Worm (Caenorhabditis elegans) whole organism, L2 larva: ENCODE results near the gene F47B8.14.

ENCODE experiments used
- C34F6.9 ChIP-seq: fragments of 150-350 bp; optimal IDR thresholded peaks from 2 replicates; lab custom pipeline; 2014; ENCODE audit warnings: missing biosample characterization, missing genetic modification characterization
- F13H6.1 ChIP-seq: sonication (generic microtip); optimal IDR thresholded peaks from 2 replicates; lab custom pipeline; 2016; ENCODE audit warnings: missing genetic modification characterization, missing compliant biosample characterization
- R02D3.7 ChIP-seq: fragments of 150-350 bp; optimal IDR thresholded peaks from 2 replicates; lab custom pipeline; 2014; ENCODE audit warnings: missing biosample characterization, missing genetic modification characterization
- Y55F3AM.14 ChIP-seq: fragments of 200-800 bp; sonication (Bioruptor generic); optimal IDR thresholded peaks from 2 replicates; lab custom pipeline; 2018; ENCODE audit warnings: mild to moderate bottlenecking, missing genetic modification characterization, missing compliant biosample characterization
- ZK546.5 ChIP-seq: sonication (generic microtip); optimal IDR thresholded peaks from 2 replicates; lab custom pipeline; 2017; ENCODE audit warnings: missing biosample characterization, missing genetic modification characterization
- alr-1 ChIP-seq: fragments of 150-350 bp; optimal IDR thresholded peaks from 2 replicates; lab custom pipeline; 2014; ENCODE audit warnings: missing biosample characterization, missing genetic modification characterization
- ama-1 ChIP-seq: fragments of 150-350 bp; optimal IDR thresholded peaks from 2 replicates; lab custom pipeline; 2018; ENCODE audit warnings: inconsistent platforms
- blmp-1 ChIP-seq: sonication (generic microtip); optimal IDR thresholded peaks from 2 replicates; lab custom pipeline; 2017; ENCODE audit warnings: missing genetic modification characterization, mild to moderate bottlenecking, missing compliant biosample characterization, antibody characterized with exemption, moderate library complexity; ENCODE audit not compliant: insufficient read depth
- ceh-16 ChIP-seq: fragments of 150-350 bp; optimal IDR thresholded peaks from 2 replicates; lab custom pipeline; 2014; ENCODE audit warnings: missing biosample characterization, missing genetic modification characterization
- ceh-82 ChIP-seq: fragments of 150-350 bp; optimal IDR thresholded peaks from 2 replicates; lab custom pipeline; 2014; ENCODE audit warnings: missing biosample characterization, missing genetic modification characterization
- crh-2 ChIP-seq: sonication (generic microtip); optimal IDR thresholded peaks from 2 replicates; lab custom pipeline; 2017; ENCODE audit warnings: missing biosample characterization, missing genetic modification characterization
- dmd-4 ChIP-seq: sonication (generic microtip); optimal IDR thresholded peaks from 2 replicates; lab custom pipeline; 2017; ENCODE audit warnings: missing biosample characterization, missing genetic modification characterization
- egl-27 ChIP-seq: sonication (generic microtip); optimal IDR thresholded peaks from 3 replicates; lab custom pipeline; 2017; ENCODE audit warnings: missing biosample characterization, missing genetic modification reagents, missing genetic modification characterization
- elt-1 ChIP-seq: fragments of 150-350 bp; optimal IDR thresholded peaks from 2 replicates; lab custom pipeline; 2014; ENCODE audit warnings: missing biosample characterization, missing genetic modification characterization
- elt-3 ChIP-seq: sonication (generic microtip); optimal IDR thresholded peaks from 2 replicates; lab custom pipeline; 2017; ENCODE audit warnings: missing biosample characterization, missing genetic modification characterization
- fos-1 ChIP-seq: fragments of 150-350 bp; optimal IDR thresholded peaks from 2 replicates; lab custom pipeline; 2014; ENCODE audit warnings: missing biosample characterization, missing genetic modification characterization
- gmeb-1 ChIP-seq: fragments of 150-350 bp; optimal IDR thresholded peaks from 2 replicates; lab custom pipeline; 2014; ENCODE audit warnings: missing biosample characterization, missing genetic modification characterization
- lin-11 ChIP-seq: fragments of 150-350 bp; sonication (generic microtip); optimal IDR thresholded peaks from 2 replicates; lab custom pipeline; 2014; ENCODE audit warnings: missing biosample characterization, missing genetic modification characterization, inconsistent platforms, mixed read lengths
- lin-13 ChIP-seq: fragments of 150-350 bp; optimal IDR thresholded peaks from 2 replicates; lab custom pipeline; 2014; ENCODE audit warnings: missing biosample characterization, missing genetic modification reagents, missing genetic modification characterization
- lin-39 ChIP-seq: fragments of 150-350 bp; optimal IDR thresholded peaks from 2 replicates; lab custom pipeline; 2014; ENCODE audit warnings: missing biosample characterization, missing genetic modification reagents, missing genetic modification characterization
- lsy-2 ChIP-seq, 2 experiments: fragments of 150-350 bp in 1 of 2; sonication (generic microtip) in 1 of 2; optimal IDR thresholded peaks; 2 replicates each; lab custom pipeline; 2014 to 2017; ENCODE audit warnings: missing biosample characterization in 2 of 2, missing genetic modification characterization in 2 of 2
- mab-5 ChIP-seq: fragments of 150-350 bp; optimal IDR thresholded peaks from 2 replicates; lab custom pipeline; 2014; ENCODE audit warnings: missing biosample characterization, missing genetic modification characterization
- mbf-1 ChIP-seq: sonication (generic microtip); optimal IDR thresholded peaks from 2 replicates; lab custom pipeline; 2017; ENCODE audit warnings: missing biosample characterization, missing genetic modification characterization
- mdl-1 ChIP-seq, 2 experiments: fragments of 150-350 bp in 1 of 2; sonication (generic microtip) in 1 of 2; optimal IDR thresholded peaks; 2 replicates each; lab custom pipeline; 2017; ENCODE audit warnings: missing biosample characterization in 2 of 2, missing genetic modification characterization in 2 of 2
- nhr-10 ChIP-seq: sonication (generic microtip); optimal IDR thresholded peaks from 2 replicates; lab custom pipeline; 2017; ENCODE audit warnings: missing biosample characterization, missing genetic modification characterization
- nhr-11 ChIP-seq: fragments of 150-350 bp; optimal IDR thresholded peaks from 2 replicates; lab custom pipeline; 2014; ENCODE audit warnings: missing biosample characterization, missing genetic modification characterization
- nhr-12 ChIP-seq: fragments of 150-350 bp; optimal IDR thresholded peaks from 2 replicates; lab custom pipeline; 2014; ENCODE audit warnings: missing biosample characterization, missing genetic modification characterization
- nhr-129 ChIP-seq: fragments of 150-350 bp; optimal IDR thresholded peaks from 2 replicates; lab custom pipeline; 2014; ENCODE audit warnings: missing biosample characterization, missing genetic modification characterization
- nhr-21 ChIP-seq: fragments of 150-350 bp; optimal IDR thresholded peaks from 2 replicates; lab custom pipeline; 2014; ENCODE audit warnings: missing biosample characterization, missing genetic modification characterization
- nhr-23 ChIP-seq: fragments of 150-350 bp; optimal IDR thresholded peaks from 2 replicates; lab custom pipeline; 2014; ENCODE audit warnings: missing biosample characterization, missing genetic modification reagents, missing genetic modification characterization
- nhr-237 ChIP-seq: fragments of 150-350 bp; optimal IDR thresholded peaks from 2 replicates; lab custom pipeline; 2014; ENCODE audit warnings: missing biosample characterization, missing genetic modification characterization
- nhr-77 ChIP-seq: fragments of 150-350 bp; optimal IDR thresholded peaks from 2 replicates; lab custom pipeline; 2014; ENCODE audit warnings: missing biosample characterization, missing genetic modification characterization
- peb-1 ChIP-seq: fragments of 150-350 bp; optimal IDR thresholded peaks from 2 replicates; lab custom pipeline; 2014; ENCODE audit warnings: missing biosample characterization, missing genetic modification characterization
- sem-4 ChIP-seq: fragments of 150-350 bp; optimal IDR thresholded peaks from 2 replicates; lab custom pipeline; 2014; ENCODE audit warnings: missing biosample characterization, missing genetic modification reagents, missing genetic modification characterization
- skn-1 ChIP-seq: sonication (generic microtip); optimal IDR thresholded peaks from 2 replicates; lab custom pipeline; 2017; ENCODE audit warnings: missing biosample characterization, missing genetic modification characterization
- sma-3 ChIP-seq: sonication (generic microtip); optimal IDR thresholded peaks from 2 replicates; lab custom pipeline; 2016; ENCODE audit warnings: missing genetic modification reagents, missing genetic modification characterization, missing compliant biosample characterization
- sma-9 ChIP-seq, 2 experiments: fragments of 150-350 bp in 1 of 2; sonication (generic microtip) in 1 of 2; optimal IDR thresholded peaks; 2 replicates each; lab custom pipeline; 2014 to 2016; ENCODE audit warnings: missing genetic modification characterization in 2 of 2, mild to moderate bottlenecking in 1 of 2, missing biosample characterization in 1 of 2, missing compliant biosample characterization in 1 of 2, missing genetic modification reagents in 1 of 2, moderate library complexity in 1 of 2
- snpc-4 ChIP-seq: fragments of 150-350 bp; optimal IDR thresholded peaks from 2 replicates; lab custom pipeline; 2014; ENCODE audit warnings: missing biosample characterization, missing genetic modification characterization
- unc-39 ChIP-seq: fragments of 150-350 bp; optimal IDR thresholded peaks from 2 replicates; lab custom pipeline; 2014; ENCODE audit warnings: missing biosample characterization, missing genetic modification characterization
- unc-55 ChIP-seq: fragments of 150-350 bp; sonication (generic microtip); optimal IDR thresholded peaks from 3 replicates; lab custom pipeline; 2014; ENCODE audit warnings: missing biosample characterization, missing genetic modification reagents, missing genetic modification characterization
- unc-62 ChIP-seq: fragments of 150-350 bp; optimal IDR thresholded peaks from 2 replicates; lab custom pipeline; 2014; ENCODE audit warnings: missing biosample characterization, missing genetic modification reagents, missing genetic modification characterization
- zag-1 ChIP-seq: fragments of 150-350 bp; optimal IDR thresholded peaks from 2 replicates; lab custom pipeline; 2014; ENCODE audit warnings: missing biosample characterization, missing genetic modification characterization
- ztf-1 ChIP-seq: fragments of 200-800 bp; sonication (Bioruptor generic); conservative IDR thresholded peaks from 2 replicates; pipeline ENCODE4 v1.3.6; 2022; ENCODE audit warnings: missing genetic modification characterization, missing compliant biosample characterization
- ztf-11 ChIP-seq: sonication (generic microtip); optimal IDR thresholded peaks from 2 replicates; lab custom pipeline; 2017; ENCODE audit warnings: missing biosample characterization, missing genetic modification characterization
- ztf-4 ChIP-seq: fragments of 150-350 bp; optimal IDR thresholded peaks from 2 replicates; lab custom pipeline; 2014; ENCODE audit warnings: missing biosample characterization, missing genetic modification characterization

F47B8.14 gene

DNA sequence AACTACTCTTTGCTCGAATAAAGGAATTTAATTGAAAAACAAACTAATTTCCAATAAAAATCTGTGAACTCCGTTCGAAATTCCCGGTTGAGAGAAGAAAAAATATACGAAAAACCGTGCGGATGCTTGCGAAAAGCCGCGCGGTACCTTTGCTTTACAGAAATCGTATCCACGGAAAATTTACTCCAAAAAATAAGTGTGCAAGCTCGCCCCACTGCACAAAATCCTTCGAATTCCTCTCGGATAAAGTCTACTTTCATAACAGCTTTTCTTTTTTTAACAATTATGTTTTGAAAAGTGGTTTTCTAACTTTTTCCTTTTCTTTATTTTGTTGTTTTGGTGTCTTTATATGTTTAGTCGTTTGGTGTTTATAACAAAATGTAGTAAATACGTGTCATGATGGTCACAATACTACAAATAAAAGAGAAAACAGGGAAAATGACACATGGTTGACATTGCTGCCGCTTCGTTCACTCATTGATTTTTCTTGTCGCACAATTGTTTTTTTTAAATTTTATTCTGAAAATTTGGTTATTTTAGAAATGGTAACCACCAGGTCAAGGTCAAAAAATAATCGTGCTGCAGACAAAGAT lies 27.0 kb downstream of the F47B8.14 start, which contains the start of gene cept-2:
cept-2 (plus strand) TSS at position 533 of the 593 bp plus-strand sequence.
- TF ChIP-seq ztf-11 (no peak), ceh-82 (tag; lab: Kevin White, UChicago) (peak; percentile 75), unc-55 (GFP tag; lab: Kevin White, UChicago) (peak; percentile 100), C34F6.9 (tag; lab: Kevin White, UChicago) (peak; percentile 97), egl-27 (tag; lab: Kevin White, UChicago) (peak; percentile 72), nhr-237 (tag; lab: Kevin White, UChicago) (no peak), nhr-21 (tag; lab: Kevin White, UChicago) (peak; percentile 91), mab-5 (tag; lab: Kevin White, UChicago) (peak; percentile 88), sma-3 (peak; percentile 95), peb-1 (tag; lab: Kevin White, UChicago) (no peak), lsy-2 (tag; optimal IDR thresholded peaks at IDR 0.05; lab: Kevin White, UChicago) (peak; percentile 80 to 96), nhr-11 (tag; lab: Kevin White, UChicago) (no peak), nhr-12 (tag; lab: Kevin White, UChicago) (no peak), lin-11 (tag; lab: Kevin White, UChicago) (peak; percentile 96), sem-4 (tag; lab: Kevin White, UChicago) (peak; percentile 95), F13H6.1 (tag; lab: Kevin White, UChicago) (peak; percentile 93), ztf-1 (GFP tag; lab: Robert Waterston, UW) (no peak), fos-1 (tag; lab: Kevin White, UChicago) (peak; percentile 76), sma-9 (GFP tag; optimal IDR thresholded peaks at IDR 0.05; lab: Kevin White, UChicago) (peak; percentile 94), sma-9 (tag; optimal IDR thresholded peaks at IDR 0.05; lab: Kevin White, UChicago) (no peak), ZK546.5 (peak; percentile 29), elt-1 (tag; lab: Kevin White, UChicago) (no peak), snpc-4 (tag; lab: Kevin White, UChicago) (peak; percentile 87), mdl-1 (tag; optimal IDR thresholded peaks at IDR 0.05; lab: Kevin White, UChicago) (peak in 1 of 2 experiments; percentile 46), gmeb-1 (tag; lab: Kevin White, UChicago) (peak; percentile 88), ama-1 (lab: Kevin White, UChicago) (peak; percentile 53), crh-2 (tag; lab: Kevin White, UChicago) (peak; percentile 94), lin-13 (peak; percentile 94), ztf-4 (tag; lab: Kevin White, UChicago) (peak; percentile 85), elt-3 (tag; lab: Kevin White, UChicago) (no peak), nhr-77 (tag; lab: Kevin White, UChicago) (peak; percentile 66), nhr-10 (no peak), Y55F3AM.14 (GFP tag; lab: Kevin White, UChicago) (peak; percentile 12), blmp-1 (peak; percentile 87), dmd-4 (peak; percentile 43), R02D3.7 (peak; percentile 30), ceh-16 (tag; lab: Kevin White, UChicago) (peak; percentile 64), zag-1 (peak; percentile 56), skn-1 (tag; lab: Kevin White, UChicago) (peak; percentile 86), nhr-129 (tag; lab: Kevin White, UChicago) (peak; percentile 95)

DNA sequence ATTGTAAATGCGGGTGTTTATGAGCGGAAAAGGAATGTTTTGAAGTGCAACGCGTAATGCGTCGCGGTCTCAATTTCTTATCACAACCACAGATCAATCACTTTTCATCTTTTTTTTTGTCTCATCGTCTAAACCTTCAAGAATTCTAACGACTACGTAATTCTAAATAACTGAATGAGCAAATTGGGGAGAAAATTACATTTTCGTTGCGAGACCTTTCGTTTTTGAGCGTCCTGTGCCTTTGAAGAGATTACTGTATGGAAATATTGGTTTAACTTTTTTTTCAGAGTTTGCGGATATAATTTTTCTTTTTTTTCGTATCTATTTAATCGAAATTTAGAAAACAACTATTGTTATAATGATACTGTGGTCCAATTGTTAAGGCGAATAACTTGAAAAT lies 30.2 kb downstream of the F47B8.14 start:
- TF ChIP-seq lin-39 (no peak), lin-13 (peak; percentile 11), Y55F3AM.14 (GFP tag; lab: Kevin White, UChicago) (no peak)

DNA sequence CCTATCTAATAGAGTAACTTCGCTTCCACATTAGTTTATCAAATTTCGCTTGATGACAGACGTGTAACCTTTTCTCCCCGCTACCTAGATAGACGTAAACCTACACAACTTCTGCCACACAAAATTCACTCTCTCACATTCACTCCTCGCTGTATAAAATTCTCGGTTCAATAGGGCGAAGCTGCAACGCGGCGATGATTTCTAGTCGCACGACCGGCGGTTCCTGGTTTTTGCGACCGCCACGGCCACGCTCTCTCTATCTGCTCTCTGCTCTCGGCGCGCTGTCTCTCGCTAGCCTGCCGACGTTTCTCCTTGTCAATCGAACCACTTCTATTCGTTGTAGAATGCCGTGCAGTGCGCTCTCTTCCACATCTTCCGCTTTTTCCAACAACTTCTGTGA lies 30.6 kb downstream of the F47B8.14 start:
- TF ChIP-seq ZK546.5 (no peak), gmeb-1 (tag; lab: Kevin White, UChicago) (peak; percentile 61), lin-13 (peak; percentile 58), lin-39 (no peak), ztf-11 (no peak), nhr-23 (tag; lab: Kevin White, UChicago) (no peak), unc-39 (tag; lab: Kevin White, UChicago) (peak; percentile 12), ztf-4 (tag; lab: Kevin White, UChicago) (no peak), alr-1 (no peak), fos-1 (tag; lab: Kevin White, UChicago) (peak; percentile 91), crh-2 (tag; lab: Kevin White, UChicago) (peak; percentile 93), F13H6.1 (tag; lab: Kevin White, UChicago) (peak; percentile 79), sma-9 (GFP tag; optimal IDR thresholded peaks at IDR 0.05; lab: Kevin White, UChicago) (peak; percentile 49), sma-9 (tag; optimal IDR thresholded peaks at IDR 0.05; lab: Kevin White, UChicago) (no peak), ceh-82 (tag; lab: Kevin White, UChicago) (no peak), zag-1 (peak; percentile 87), nhr-10 (no peak), nhr-77 (tag; lab: Kevin White, UChicago) (no peak), mab-5 (tag; lab: Kevin White, UChicago) (peak; percentile 50), nhr-11 (tag; lab: Kevin White, UChicago) (peak; percentile 49), snpc-4 (tag; lab: Kevin White, UChicago) (peak; percentile 87), lsy-2 (tag; optimal IDR thresholded peaks at IDR 0.05; lab: Kevin White, UChicago) (peak; percentile 1 to 76), unc-55 (GFP tag; lab: Kevin White, UChicago) (peak; percentile 80), unc-62 (no peak), blmp-1 (peak; percentile 54), nhr-129 (tag; lab: Kevin White, UChicago) (peak; percentile 88), egl-27 (tag; lab: Kevin White, UChicago) (peak; percentile 40), ceh-16 (tag; lab: Kevin White, UChicago) (no peak), dmd-4 (no peak), mbf-1 (tag; lab: Kevin White, UChicago) (no peak), ztf-1 (GFP tag; lab: Robert Waterston, UW) (no peak), elt-1 (tag; lab: Kevin White, UChicago) (no peak)
